Worm (Caenorhabditis elegans) whole organism, early embryonic: ENCODE measurements around the gene cisd-3.2.

Source experiments
- B0310.2 ChIP-seq: sonication (generic microtip); optimal IDR thresholded peaks from 2 replicates; lab custom pipeline; 2016; ENCODE audit warnings: mild to moderate bottlenecking, missing genetic modification characterization, missing compliant biosample characterization
- F13C5.2 ChIP-seq: sonication (generic microtip); optimal IDR thresholded peaks from 2 replicates; lab custom pipeline; 2017; ENCODE audit warnings: mild to moderate bottlenecking, missing genetic modification characterization, inconsistent platforms, missing compliant biosample characterization
- aly-1 ChIP-seq: sonication (generic microtip); optimal IDR thresholded peaks from 2 replicates; lab custom pipeline; 2016; ENCODE audit warnings: missing genetic modification characterization, missing compliant biosample characterization
- ama-1 ChIP-seq: fragments of 150-350 bp; optimal IDR thresholded peaks from 2 replicates; lab custom pipeline; 2014
- ceh-13 ChIP-seq: fragments of 200-800 bp; sonication (Bioruptor generic); optimal IDR thresholded peaks from 2 replicates; lab custom pipeline; 2018; ENCODE audit warnings: mild to moderate bottlenecking, missing genetic modification characterization, missing compliant biosample characterization
- ceh-36 ChIP-seq: sonication (generic microtip); optimal IDR thresholded peaks from 2 replicates; lab custom pipeline; 2016; ENCODE audit warnings: missing genetic modification characterization, inconsistent platforms, missing compliant biosample characterization
- ets-7 ChIP-seq: sonication (generic microtip); optimal IDR thresholded peaks from 2 replicates; lab custom pipeline; 2016; ENCODE audit warnings: missing genotype, missing genetic modification characterization, missing compliant biosample characterization
- flt-1 ChIP-seq: fragments of 200-800 bp; sonication (Bioruptor generic); IDR thresholded peaks from 2 replicates; pipeline ENCODE4 v1.3.6; 2022; ENCODE audit warnings: missing genetic modification characterization, missing compliant biosample characterization
- hmbx-1 ChIP-seq: sonication (generic microtip); optimal IDR thresholded peaks from 2 replicates; lab custom pipeline; 2016; ENCODE audit warnings: mild to moderate bottlenecking, missing genetic modification characterization, missing compliant biosample characterization
- hmg-4 ChIP-seq: fragments of 200-800 bp; sonication (Bioruptor generic); optimal IDR thresholded peaks from 2 replicates; lab custom pipeline; 2018; ENCODE audit warnings: mild to moderate bottlenecking, missing genetic modification characterization, missing compliant biosample characterization
- hnd-1 ChIP-seq: sonication (generic microtip); optimal IDR thresholded peaks from 2 replicates; lab custom pipeline; 2016; ENCODE audit warnings: missing genetic modification characterization, missing compliant biosample characterization
- pes-1 ChIP-seq: fragments of 200-800 bp; sonication (Bioruptor generic); IDR thresholded peaks from 2 replicates; pipeline ENCODE4 v1.3.6; 2022; ENCODE audit warnings: missing genetic modification reagents, missing genetic modification characterization, missing compliant biosample characterization
- scrt-1 ChIP-seq: fragments of 200-800 bp; sonication (Bioruptor generic); IDR thresholded peaks from 2 replicates; pipeline ENCODE4 v1.3.6; 2022; ENCODE audit warnings: missing genetic modification characterization, missing compliant biosample characterization
- sea-1 ChIP-seq: fragments of 200-800 bp; sonication (Bioruptor generic); conservative IDR thresholded peaks from 2 replicates; pipeline ENCODE4 v1.3.6; 2022; ENCODE audit warnings: missing genetic modification characterization, missing compliant biosample characterization
- tbx-11 ChIP-seq: fragments of 200-800 bp; sonication (Bioruptor generic); IDR thresholded peaks from 2 replicates; pipeline ENCODE4 v1.3.6; 2022; ENCODE audit warnings: missing genetic modification characterization, missing compliant biosample characterization
- tbx-37 ChIP-seq: fragments of 200-800 bp; sonication (Bioruptor generic); conservative IDR thresholded peaks from 2 replicates; pipeline ENCODE4 v1.3.6; 2022; ENCODE audit warnings: missing genetic modification reagents, missing genetic modification characterization, missing compliant biosample characterization
- tra-4 ChIP-seq: sonication (generic microtip); optimal IDR thresholded peaks from 2 replicates; lab custom pipeline; 2017; ENCODE audit warnings: missing genetic modification characterization, missing compliant biosample characterization

Gene cisd-3.2

ce11 chrIII:1519906-1520305 lies 20.4 kb upstream of the cisd-3.2 start:
- TF ChIP-seq hmg-4 (GFP tag; lab: Kevin White, UChicago) (no peak), aly-1 (tag; lab: Kevin White, UChicago) (no peak), tbx-11 (no peak), tra-4 (tag; lab: Kevin White, UChicago) (no peak), hnd-1 (no peak), ets-7 (tag; lab: Kevin White, UChicago) (no peak), B0310.2 (tag; lab: Kevin White, UChicago) (no peak), pes-1 (no peak), ceh-36 (no peak), tbx-37 (GFP tag; lab: Robert Waterston, UW) (no peak), sea-1 (GFP tag; lab: Robert Waterston, UW) (no peak), ama-1 (lab: Kevin White, UChicago) (no peak), hmbx-1 (tag; lab: Kevin White, UChicago) (no peak), flt-1 (GFP tag; lab: Robert Waterston, UW) (no peak), F13C5.2 (no peak), ceh-13 (GFP tag; lab: Kevin White, UChicago) (no peak), scrt-1 (GFP tag; lab: Robert Waterston, UW) (no peak)

ce11 chrIII:1528423-1528822 lies 11.9 kb upstream of the cisd-3.2 start:
- no peak for TF ChIP-seq hmg-4 (GFP tag; lab: Kevin White, UChicago)
- no peak for TF ChIP-seq tbx-11
- no peak for TF ChIP-seq F13C5.2
- TF ChIP-seq ceh-36, result no peak
- TF ChIP-seq scrt-1 (GFP tag; lab: Robert Waterston, UW), result no peak
- no peak for TF ChIP-seq ama-1 (lab: Kevin White, UChicago)
- no peak for TF ChIP-seq B0310.2 (tag; lab: Kevin White, UChicago)
- no peak for TF ChIP-seq ets-7 (tag; lab: Kevin White, UChicago)
- TF ChIP-seq ceh-13 (GFP tag; lab: Kevin White, UChicago), result no peak
- no peak for TF ChIP-seq hmbx-1 (tag; lab: Kevin White, UChicago)
- TF ChIP-seq tra-4 (tag; lab: Kevin White, UChicago), result no peak
- TF ChIP-seq pes-1, result no peak
- no peak for TF ChIP-seq tbx-37 (GFP tag; lab: Robert Waterston, UW)
- TF ChIP-seq flt-1 (GFP tag; lab: Robert Waterston, UW), result no peak
- no peak for TF ChIP-seq aly-1 (tag; lab: Kevin White, UChicago)
- TF ChIP-seq hnd-1, result no peak
- TF ChIP-seq sea-1 (GFP tag; lab: Robert Waterston, UW), result no peak

ce11 chrIII:1532777-1533473 lies 7.4 kb upstream of the cisd-3.2 start, which contains the start of gene snf-6:
TSS of gene snf-6 (minus strand) at chrIII:1532827.
- TF ChIP-seq F13C5.2 (no peak), tbx-37 (GFP tag; lab: Robert Waterston, UW) (no peak), tra-4 (tag; lab: Kevin White, UChicago) (no peak), ets-7 (tag; lab: Kevin White, UChicago) (no peak), tbx-11 (no peak), ceh-13 (GFP tag; lab: Kevin White, UChicago) (no peak), ceh-36 (no peak), hnd-1 (no peak), hmg-4 (GFP tag; lab: Kevin White, UChicago) (no peak), sea-1 (GFP tag; lab: Robert Waterston, UW) (no peak), scrt-1 (GFP tag; lab: Robert Waterston, UW) (no peak), ama-1 (lab: Kevin White, UChicago) (no peak), hmbx-1 (tag; lab: Kevin White, UChicago) (no peak), flt-1 (GFP tag; lab: Robert Waterston, UW) (no peak), B0310.2 (tag; lab: Kevin White, UChicago) (no peak), pes-1 (no peak), aly-1 (tag; lab: Kevin White, UChicago) (no peak)

ce11 chrIII:1533615-1534014 lies 6.7 kb upstream of the cisd-3.2 start, which contains the start of gene mtg-1:
TSS of gene mtg-1 (plus strand) at chrIII:1533774.
- TF ChIP-seq tra-4 (tag; lab: Kevin White, UChicago) (no peak), ets-7 (tag; lab: Kevin White, UChicago) (no peak), ama-1 (lab: Kevin White, UChicago) (no peak), B0310.2 (tag; lab: Kevin White, UChicago) (no peak), aly-1 (tag; lab: Kevin White, UChicago) (no peak), pes-1 (no peak), scrt-1 (GFP tag; lab: Robert Waterston, UW) (no peak), ceh-36 (no peak), hmg-4 (GFP tag; lab: Kevin White, UChicago) (no peak), tbx-37 (GFP tag; lab: Robert Waterston, UW) (no peak), F13C5.2 (no peak), flt-1 (GFP tag; lab: Robert Waterston, UW) (no peak), sea-1 (GFP tag; lab: Robert Waterston, UW) (no peak)

ce11 chrIII:1534431-1534830 lies 5.9 kb upstream of the cisd-3.2 start:
- TF ChIP-seq pes-1, result no peak
- no peak for TF ChIP-seq tbx-11
- TF ChIP-seq scrt-1 (GFP tag; lab: Robert Waterston, UW), result no peak
- no peak for TF ChIP-seq ceh-13 (GFP tag; lab: Kevin White, UChicago)
- no peak for TF ChIP-seq sea-1 (GFP tag; lab: Robert Waterston, UW)
- no peak for TF ChIP-seq B0310.2 (tag; lab: Kevin White, UChicago)
- TF ChIP-seq ceh-36, result no peak

- TF ChIP-seq ama-1 (lab: Kevin White, UChicago), result no peak
- TF ChIP-seq F13C5.2, result no peak
- TF ChIP-seq ceh-13 (GFP tag; lab: Kevin White, UChicago), result no peak
- no peak for TF ChIP-seq scrt-1 (GFP tag; lab: Robert Waterston, UW)
- TF ChIP-seq ets-7 (tag; lab: Kevin White, UChicago), result no peak
- no peak for TF ChIP-seq tbx-37 (GFP tag; lab: Robert Waterston, UW)
- TF ChIP-seq hnd-1, result no peak
- no peak for TF ChIP-seq flt-1 (GFP tag; lab: Robert Waterston, UW)
- TF ChIP-seq aly-1 (tag; lab: Kevin White, UChicago), result no peak
- TF ChIP-seq tbx-11, result no peak
- TF ChIP-seq ceh-36, result no peak
These were observed 927 bp upstream of the cisd-3.2 start for ce11 chrIII:1539366-1539765.
